Fruit fly (Drosophila melanogaster): Measurements from ENCODE around the gene Fancd2.

- no peak for TF ChIP-seq brk (GFP tag; optimal IDR thresholded peaks at IDR 0.05)
- TF ChIP-seq Sp1 (GFP tag; optimal IDR thresholded peaks at IDR 0.05): no peak
- no peak for TF ChIP-seq usp (GFP tag; optimal IDR thresholded peaks at IDR 0.05)
- TF ChIP-seq fru (GFP tag; optimal IDR thresholded peaks at IDR 0.05): no peak
- no peak for TF ChIP-seq sage (GFP tag; optimal IDR thresholded peaks at IDR 0.05)
- TF ChIP-seq dmrt93B (GFP tag; optimal IDR thresholded peaks at IDR 0.05): no peak
- TF ChIP-seq HLH106 (tag; optimal IDR thresholded peaks at IDR 0.05): no peak
Observed at dm6 chr3R:20859845-20860244, 43.9 kb upstream of the Fancd2 start, which contains the start of gene Ir93a.

Data from whole organism, wandering third instar larva.